Fruit fly (Drosophila melanogaster): ENCODE data around the gene Cyp12e1.

The Cyp12e1 gene

dm6 chr3R:10415923-10416322 is 18.7 kb upstream of the Cyp12e1 start, which contains the start of gene CG6345 (continued):
- peak; percentile 14 for TF ChIP-seq ftz-f1 (GFP tag; optimal IDR thresholded peaks at IDR 0.05)
- TF ChIP-seq CG7987 (GFP tag; optimal IDR thresholded peaks at IDR 0.05) = peak; percentile 95
- peak; percentile 81 for TF ChIP-seq CG6683 (GFP tag; optimal IDR thresholded peaks at IDR 0.05)
- TF ChIP-seq CG34422 (GFP tag; IDR thresholded peaks at IDR 0.05) = peak; percentile 88; the same call in 2 of the 3 replicates
- no peak for TF ChIP-seq chinmo (GFP tag; IDR thresholded peaks at IDR 0.05; ENCODE audit: partially characterized antibody)
- peak; percentile 86; the same call in 2 of the 3 replicates for TF ChIP-seq CG2199 (GFP tag; IDR thresholded peaks at IDR 0.05)
- TF ChIP-seq Fer2 (tag; optimal IDR thresholded peaks at IDR 0.05) = peak; percentile 67
- peak; percentile 54; the same call in 1 of the 2 replicates for TF ChIP-seq gsb (GFP tag; IDR thresholded peaks at IDR 0.05)
- TF ChIP-seq pita (GFP tag; optimal IDR thresholded peaks at IDR 0.05) = no peak
- peak; percentile 81 for TF ChIP-seq CG13424 (tag; optimal IDR thresholded peaks at IDR 0.05)
- TF ChIP-seq onecut (GFP tag; IDR thresholded peaks at IDR 0.05) = peak; percentile 84
- TF ChIP-seq Trl (optimal IDR thresholded peaks at IDR 0.05) = no peak
- TF ChIP-seq Trl (GFP tag; optimal IDR thresholded peaks at IDR 0.05) = peak; percentile 92
- TF ChIP-seq chm (GFP tag; IDR thresholded peaks at IDR 0.05) = peak; percentile 89
- peak; percentile 72 for TF ChIP-seq CG8388 (GFP tag; optimal IDR thresholded peaks at IDR 0.05)
- peak; percentile 14 for TF ChIP-seq Hmx (GFP tag; optimal IDR thresholded peaks at IDR 0.05)
- TF ChIP-seq CG11456 (GFP tag; IDR thresholded peaks at IDR 0.05) = peak; percentile 96
- TF ChIP-seq CG13296 (GFP tag; optimal IDR thresholded peaks at IDR 0.05) = peak; percentile 87
- peak; percentile 56 for TF ChIP-seq Dip3 (GFP tag; optimal IDR thresholded peaks at IDR 0.05)
- peak; percentile 71 for TF ChIP-seq CG11723 (GFP tag; optimal IDR thresholded peaks at IDR 0.05)
- TF ChIP-seq CG2202 (tag; optimal IDR thresholded peaks at IDR 0.05) = peak; percentile 73
- peak; percentile 44 for TF ChIP-seq emc (GFP tag; optimal IDR thresholded peaks at IDR 0.05)
- peak; percentile 80; the same call in 2 of the 3 replicates for TF ChIP-seq otp (GFP tag; IDR thresholded peaks at IDR 0.05)
- TF ChIP-seq crc (GFP tag; optimal IDR thresholded peaks at IDR 0.05) = peak; percentile 1
- TF ChIP-seq CG6854 (GFP tag; optimal IDR thresholded peaks at IDR 0.05) = peak; percentile 89
- TF ChIP-seq Hr39 (optimal IDR thresholded peaks at IDR 0.05) = no peak
- peak; percentile 90 for TF ChIP-seq CG33213 (GFP tag; optimal IDR thresholded peaks at IDR 0.05)
- no peak for TF ChIP-seq CG17568 (GFP tag; optimal IDR thresholded peaks at IDR 0.05)
- TF ChIP-seq MTF-1 (GFP tag; optimal IDR thresholded peaks at IDR 0.05; ENCODE audit: borderline replicate concordance) = peak; percentile 95
- peak; percentile 7 for TF ChIP-seq zf30C (GFP tag; optimal IDR thresholded peaks at IDR 0.05)
- TF ChIP-seq C15 (GFP tag; IDR thresholded peaks at IDR 0.05) = peak; percentile 73; the same call in 2 of the 3 replicates
- peak; percentile 76 for TF ChIP-seq pb (GFP tag; optimal IDR thresholded peaks at IDR 0.05)
- peak; percentile 81 for TF ChIP-seq CG10462 (GFP tag; optimal IDR thresholded peaks at IDR 0.05)
- peak; percentile 76 for TF ChIP-seq HLHmδ (GFP tag; optimal IDR thresholded peaks at IDR 0.05)
- TF ChIP-seq CG1647 (GFP tag; optimal IDR thresholded peaks at IDR 0.05) = peak; percentile 81
- TF ChIP-seq nerfin-1 (tag; optimal IDR thresholded peaks at IDR 0.05) = peak; percentile 80
- peak; percentile 71 for TF ChIP-seq Ptx1 (GFP tag; IDR thresholded peaks at IDR 0.05)
- TF ChIP-seq CG6765 (GFP tag; optimal IDR thresholded peaks at IDR 0.05) = peak; percentile 91
- peak; percentile 55 for TF ChIP-seq twi (tag; optimal IDR thresholded peaks at IDR 0.05)
- peak; percentile 49; the same call in 1 of the 2 replicates for TF ChIP-seq CG14667 (GFP tag; IDR thresholded peaks at IDR 0.05)
- peak; percentile 92 for TF ChIP-seq mirr (GFP tag; optimal IDR thresholded peaks at IDR 0.05)
- peak; percentile 76 for TF ChIP-seq kni (GFP tag; optimal IDR thresholded peaks at IDR 0.05)
- no peak for TF ChIP-seq ato (GFP tag; IDR thresholded peaks at IDR 0.05; ENCODE audit: partially characterized antibody)
- TF ChIP-seq Max (GFP tag; optimal IDR thresholded peaks at IDR 0.05) = peak; percentile 85
- peak; percentile 20; the same call in 1 of the 2 replicates for TF ChIP-seq CG9215 (GFP tag; IDR thresholded peaks at IDR 0.05)
- peak; percentile 53 for TF ChIP-seq pnt (GFP tag; optimal IDR thresholded peaks at IDR 0.05)
- TF ChIP-seq pzg (GFP tag; optimal IDR thresholded peaks at IDR 0.05) = peak; percentile 67
- peak; percentile 67 for TF ChIP-seq pfk (GFP tag; optimal IDR thresholded peaks at IDR 0.05)
- TF ChIP-seq ap (GFP tag; IDR thresholded peaks at IDR 0.05) = peak; percentile 71
- TF ChIP-seq hb (GFP tag; IDR thresholded peaks at IDR 0.05; ENCODE audit: partially characterized antibody) = no peak
- TF ChIP-seq CG1602 (GFP tag; optimal IDR thresholded peaks at IDR 0.05) = peak; percentile 73

Data from whole organism, embryonic.